Worm (Caenorhabditis elegans): ENCODE measurements around the gene T05D4.5.

T05D4.5 gene

ce11 chrIII:13563000-13563522 lies 17.6 kb upstream of the T05D4.5 start, which contains the start of gene T05D4.2:
Gene T05D4.2, minus strand, starts transcription at chrIII:13563082.
- TF ChIP-seq F22D6.2 (tag; optimal IDR thresholded peaks at IDR 0.05): no peak
- no peak for TF ChIP-seq B0035.1 (tag; optimal IDR thresholded peaks at IDR 0.05)
- TF ChIP-seq rpc-1 (optimal IDR thresholded peaks at IDR 0.05): no peak
- no peak for TF ChIP-seq rpc-1 (tag; optimal IDR thresholded peaks at IDR 0.05)
- TF ChIP-seq pbrm-1 (GFP tag; IDR thresholded peaks at IDR 0.05): 0 out of 2 replicates have a peak, but pooled peaks have one; percentile 11
- TF ChIP-seq ama-1 (optimal IDR thresholded peaks at IDR 0.05): peak; percentile 22
- peak in 1 of 2 experiments; percentile 12 for TF ChIP-seq ama-1 (GFP tag; optimal IDR thresholded peaks at IDR 0.05)
- no peak for TF ChIP-seq pha-4 (tag; optimal IDR thresholded peaks at IDR 0.05)
- TF ChIP-seq cebp-1 (GFP tag; IDR thresholded peaks at IDR 0.05): no peak
- peak; percentile 5 for TF ChIP-seq cebp-1 (tag; optimal IDR thresholded peaks at IDR 0.05)
- no peak for TF ChIP-seq ets-4 (GFP tag; optimal IDR thresholded peaks at IDR 0.05)
- TF ChIP-seq lin-35 (GFP tag; optimal IDR thresholded peaks at IDR 0.05): peak in 1 of 3 experiments; percentile 45

ce11 chrIII:13563583-13563982 lies 17.1 kb upstream of the T05D4.5 start:
- TF ChIP-seq egrh-3 (GFP tag; IDR thresholded peaks at IDR 0.05): peak; percentile 26; the same call in 1 of the 2 replicates
- no peak for TF ChIP-seq ztf-18 (tag; optimal IDR thresholded peaks at IDR 0.05)
- no peak for TF ChIP-seq F49E8.2 (tag; optimal IDR thresholded peaks at IDR 0.05; ENCODE audit: insufficient read depth)
- no peak for TF ChIP-seq repo-1 (tag; optimal IDR thresholded peaks at IDR 0.05)
- TF ChIP-seq ztf-3 (GFP tag; optimal IDR thresholded peaks at IDR 0.05): no peak
- TF ChIP-seq nfya-2 (GFP tag; IDR thresholded peaks at IDR 0.05): no peak
- no peak for TF ChIP-seq bed-2 (GFP tag; IDR thresholded peaks at IDR 0.05)
- TF ChIP-seq Y56A3A.18 (GFP tag; IDR thresholded peaks at IDR 0.05): no peak
- no peak for TF ChIP-seq pbrm-1 (GFP tag; IDR thresholded peaks at IDR 0.05)
- TF ChIP-seq sea-2 (GFP tag; IDR thresholded peaks at IDR 0.05): 0 out of 2 replicates have a peak, but pooled peaks have one; percentile 8
- TF ChIP-seq lag-1 (GFP tag; IDR thresholded peaks at IDR 0.05): no peak
- peak; percentile 86 for TF ChIP-seq zfh-2 (GFP tag; conservative IDR thresholded peaks at IDR 0.05)
- TF ChIP-seq nfya-1 (tag; optimal IDR thresholded peaks at IDR 0.05; ENCODE audit: borderline replicate concordance, insufficient read depth): no peak
- no peak for TF ChIP-seq K12H6.12 (tag; optimal IDR thresholded peaks at IDR 0.05)

- 0 out of 2 replicates have a peak, but pooled peaks have one; percentile 23 for TF ChIP-seq cebp-1 (GFP tag; IDR thresholded peaks at IDR 0.05)
- no peak for TF ChIP-seq cebp-1 (tag; optimal IDR thresholded peaks at IDR 0.05)
- TF ChIP-seq egrh-3 (GFP tag; IDR thresholded peaks at IDR 0.05): peak; percentile 38; the same call in 1 of the 2 replicates
- no peak for TF ChIP-seq nhr-80 (tag; optimal IDR thresholded peaks at IDR 0.05)
- no peak for TF ChIP-seq aptf-3 (GFP tag; IDR thresholded peaks at IDR 0.05)
- TF ChIP-seq K12H6.12 (tag; optimal IDR thresholded peaks at IDR 0.05): peak; percentile 4
- peak; percentile 70 for TF ChIP-seq zfh-2 (GFP tag; conservative IDR thresholded peaks at IDR 0.05)
- peak; percentile 5 for TF ChIP-seq lin-40 (tag; optimal IDR thresholded peaks at IDR 0.05)
These were observed 15.7 kb upstream of the T05D4.5 start, which contains the start of gene aldo-1 for ce11 chrIII:13564929-13565328. Gene aldo-1, minus strand, starts transcription at chrIII:13564937.

- TF ChIP-seq lin-35 (GFP tag; optimal IDR thresholded peaks at IDR 0.05) (peak in 1 of 3 experiments; percentile 14), lag-1 (GFP tag; IDR thresholded peaks at IDR 0.05) (no peak)
These were observed 14.7 kb upstream of the T05D4.5 start for ce11 chrIII:13565972-13566371.

DNA sequence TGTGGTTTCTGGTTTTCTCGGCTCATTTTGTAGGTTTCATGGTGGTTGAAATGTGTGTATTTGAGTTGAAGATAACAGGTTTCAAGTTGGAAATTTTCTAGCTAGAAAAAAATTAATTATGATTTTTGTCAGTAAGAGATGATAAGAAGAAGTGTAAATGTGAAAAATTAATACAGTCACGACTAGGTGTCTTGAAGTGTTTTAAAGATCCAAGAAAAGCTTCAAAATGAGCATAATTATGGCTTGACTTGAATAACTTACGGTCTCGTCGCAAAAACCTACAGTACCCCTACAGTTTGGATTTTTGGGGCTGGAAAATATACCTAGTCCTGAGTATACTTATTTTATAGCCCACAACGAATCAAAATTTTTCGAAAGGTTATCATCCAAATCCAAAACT lies 10.3 kb upstream of the T05D4.5 start, which contains the start of gene exc-12:
TSS of gene exc-12 (minus strand) at position 101 of the 400 bp plus-strand sequence.
- TF ChIP-seq egl-18 (GFP tag; IDR thresholded peaks at IDR 0.05) (no peak), dox-1 (GFP tag; IDR thresholded peaks at IDR 0.05) (no peak), hmg-20 (GFP tag; IDR thresholded peaks at IDR 0.05) (no peak), attf-3 (GFP tag; conservative IDR thresholded peaks at IDR 0.05) (no peak), sdz-38 (tag; optimal IDR thresholded peaks at IDR 0.05) (no peak), akir-1 (GFP tag; optimal IDR thresholded peaks at IDR 0.05) (no peak), cebp-1 (GFP tag; IDR thresholded peaks at IDR 0.05) (no peak), cebp-1 (tag; optimal IDR thresholded peaks at IDR 0.05) (no peak), cebp-2 (GFP tag; IDR thresholded peaks at IDR 0.05) (no peak), T26A5.8 (tag; optimal IDR thresholded peaks at IDR 0.05) (no peak), bed-1 (GFP tag; IDR thresholded peaks at IDR 0.05) (no peak), egrh-3 (GFP tag; IDR thresholded peaks at IDR 0.05) (no peak), Y79H2A.3 (GFP tag; conservative IDR thresholded peaks at IDR 0.05) (no peak), ceh-58 (GFP tag; IDR thresholded peaks at IDR 0.05) (no peak), atf-7 (tag; optimal IDR thresholded peaks at IDR 0.05) (no peak), ets-4 (GFP tag; optimal IDR thresholded peaks at IDR 0.05) (no peak), ztf-25 (GFP tag; IDR thresholded peaks at IDR 0.05) (no peak), nfyb-1 (GFP tag; IDR thresholded peaks at IDR 0.05) (no peak), Y67H2A.10 (GFP tag; conservative IDR thresholded peaks at IDR 0.05) (no peak)
